Fruit fly (Drosophila melanogaster) S2 (cell line): ENCODE measurements around the gene Oatp33Eb.

Experiments
- CG8478 ChIP-seq: fragments of >200 bp; optimal IDR thresholded peaks from 2 replicates; lab custom pipeline; 2018
- CTCF ChIP-seq, 2 experiments: fragments of >200 bp; optimal IDR thresholded peaks; 2 replicates each; lab custom pipeline; 2018

DNA sequence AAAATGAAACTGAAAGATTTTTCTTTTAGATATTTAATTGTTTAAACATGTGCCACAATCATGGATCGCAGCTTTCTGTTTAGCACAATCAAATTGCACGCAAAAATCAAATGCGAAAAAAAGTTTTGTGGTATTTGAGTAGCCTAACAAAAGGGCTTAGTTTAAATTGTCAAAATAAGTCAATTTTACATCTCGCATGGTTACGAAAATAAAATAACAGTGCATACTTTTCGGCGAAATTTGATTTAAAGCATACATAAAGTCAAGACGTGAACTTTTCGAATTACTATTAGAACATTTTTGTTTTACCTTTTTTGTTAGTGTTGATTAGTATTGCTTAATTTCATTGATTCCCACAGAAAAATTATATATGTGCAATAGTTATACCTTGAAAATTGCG, 6.8 kb downstream of the Oatp33Eb start:
- TF ChIP-seq CG8478 (lab: Kevin White, UChicago) (no peak), CTCF (optimal IDR thresholded peaks at IDR 0.05; lab: Kevin White, UChicago) (peak; percentile 37 to 51)
